Worm (Caenorhabditis elegans): Measurements from ENCODE around the gene srz-66.

srz-66 gene

DNA sequence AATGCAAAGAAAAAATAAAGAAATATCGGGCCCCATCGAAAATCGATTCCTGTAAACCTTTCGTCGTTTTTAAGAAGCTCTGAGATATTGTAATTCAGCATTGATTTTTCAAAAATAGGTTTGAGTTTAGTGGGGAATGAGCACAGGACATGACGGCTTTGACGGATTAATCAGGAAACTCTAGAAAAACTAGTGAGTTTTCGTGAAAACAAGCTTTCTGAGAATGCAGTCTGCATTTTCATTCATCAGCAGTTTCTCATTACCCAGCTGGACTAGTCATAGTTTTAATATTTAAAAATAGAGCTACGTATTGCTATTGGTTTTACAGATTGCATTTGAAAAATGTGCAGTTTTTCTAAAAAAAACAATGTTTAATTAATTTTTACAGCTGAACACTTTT, 24.9 kb upstream of the srz-66 start, which contains the start of gene srz-47:
Gene srz-47 (minus strand): TSS at position 101 of the 400 bp plus-strand sequence.
- TF ChIP-seq ceh-45 (GFP tag; IDR thresholded peaks at IDR 0.05) (no peak), ceh-14 (tag; optimal IDR thresholded peaks at IDR 0.05) (no peak), unc-42 (tag; optimal IDR thresholded peaks at IDR 0.05) (no peak), pros-1 (tag; optimal IDR thresholded peaks at IDR 0.05) (no peak)

DNA sequence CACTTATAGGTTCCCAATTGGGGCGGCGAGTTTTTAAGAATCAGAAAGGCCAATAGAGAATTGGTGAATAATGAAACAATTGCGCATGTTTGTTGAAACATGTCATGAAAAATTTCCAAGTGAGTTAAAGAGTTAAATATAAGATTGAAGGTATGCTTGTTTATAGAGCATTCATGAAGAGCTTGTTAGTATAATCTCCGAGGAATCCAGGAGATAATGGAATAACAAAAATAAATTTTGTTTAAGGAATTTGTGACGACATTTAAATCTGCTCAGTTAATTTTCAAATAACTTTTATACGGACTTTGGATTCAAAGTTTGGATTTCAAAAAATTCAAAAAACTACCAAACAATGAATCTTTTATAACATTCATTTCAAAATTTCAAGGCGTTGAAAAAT, 23.0 kb upstream of the srz-66 start, which contains the start of gene str-199:
Gene str-199 (minus strand): TSS at position 101 of the 400 bp plus-strand sequence.
- TF ChIP-seq ttx-3 (tag; optimal IDR thresholded peaks at IDR 0.05) (no peak), ztf-16 (tag; optimal IDR thresholded peaks at IDR 0.05) (no peak), unc-42 (tag; optimal IDR thresholded peaks at IDR 0.05) (no peak), C38D4.7 (GFP tag; optimal IDR thresholded peaks at IDR 0.05) (no peak), fkh-6 (tag; optimal IDR thresholded peaks at IDR 0.05) (no peak), dmd-4 (tag; optimal IDR thresholded peaks at IDR 0.05; ENCODE audit: borderline replicate concordance) (no peak), F13H6.1 (tag; optimal IDR thresholded peaks at IDR 0.05) (no peak), eyg-1 (tag; optimal IDR thresholded peaks at IDR 0.05) (no peak)

DNA sequence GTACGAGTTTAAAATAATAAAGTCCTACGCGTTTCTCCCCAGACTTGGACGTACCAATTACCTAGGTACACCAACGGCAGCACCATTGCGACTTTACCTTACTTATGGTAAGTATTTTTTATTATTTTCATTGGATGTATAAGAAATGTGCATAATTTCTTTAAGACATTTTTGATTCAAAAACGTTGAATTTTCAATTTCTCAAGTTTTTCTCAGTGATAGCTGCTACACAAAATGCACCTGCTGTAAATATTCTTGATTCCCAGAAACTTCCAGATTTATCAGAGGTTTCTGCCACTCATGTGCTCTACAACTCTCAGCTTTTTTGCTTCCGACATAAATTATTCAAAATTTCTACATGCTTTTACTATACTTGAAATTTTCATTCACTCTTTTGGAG, 14.7 kb upstream of the srz-66 start, which contains the start of gene srh-159:
Gene srh-159 (plus strand): TSS at position 301 of the 400 bp plus-strand sequence.
- TF ChIP-seq pha-2 (tag; optimal IDR thresholded peaks at IDR 0.05) (no peak), tbx-7 (tag; optimal IDR thresholded peaks at IDR 0.05) (no peak), pax-1 (tag; optimal IDR thresholded peaks at IDR 0.05) (no peak), hlh-6 (tag; optimal IDR thresholded peaks at IDR 0.05) (no peak), dve-1 (tag; optimal IDR thresholded peaks at IDR 0.05) (no peak), ceh-2 (tag; optimal IDR thresholded peaks at IDR 0.05) (no peak), ceh-6 (GFP tag; optimal IDR thresholded peaks at IDR 0.05) (no peak)

DNA sequence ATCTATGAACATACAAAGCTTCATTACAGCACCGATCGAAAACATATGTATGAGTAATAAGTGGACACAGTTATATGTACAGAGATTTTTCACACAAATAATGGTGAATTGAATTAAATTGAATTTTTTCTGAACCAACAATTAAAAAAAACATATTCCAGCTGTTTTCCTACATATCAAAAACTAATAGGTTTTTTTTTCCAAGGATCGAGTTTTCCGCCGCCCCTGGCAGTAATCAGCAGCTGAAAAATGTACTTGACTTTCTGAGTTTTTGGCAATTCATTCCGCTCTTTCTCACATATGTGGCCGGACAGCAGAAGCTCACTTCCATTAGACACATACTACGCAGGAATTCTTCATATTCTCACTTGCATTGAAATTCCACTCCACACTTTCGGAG, 11.1 kb upstream of the srz-66 start, which contains the start of gene srh-174:
Gene srh-174 (plus strand): TSS at position 301 of the 400 bp plus-strand sequence.
- TF ChIP-seq ceh-34 (tag; optimal IDR thresholded peaks at IDR 0.05) (no peak), ceh-19 (GFP tag; optimal IDR thresholded peaks at IDR 0.05) (no peak), mec-3 (tag; optimal IDR thresholded peaks at IDR 0.05; ENCODE audit: borderline replicate concordance) (no peak), ztf-16 (tag; optimal IDR thresholded peaks at IDR 0.05) (no peak), C38D4.7 (GFP tag; optimal IDR thresholded peaks at IDR 0.05) (no peak), Y22D7AL.16 (tag; optimal IDR thresholded peaks at IDR 0.05) (no peak), ets-4 (tag; optimal IDR thresholded peaks at IDR 0.05) (no peak), hlh-8 (tag; optimal IDR thresholded peaks at IDR 0.05) (no peak), lin-11 (tag; optimal IDR thresholded peaks at IDR 0.05) (no peak), pqm-1 (tag; optimal IDR thresholded peaks at IDR 0.05) (no peak), unc-55 (GFP tag; optimal IDR thresholded peaks at IDR 0.05) (no peak), hlh-30 (tag; optimal IDR thresholded peaks at IDR 0.05; ENCODE audit: insufficient read depth) (no peak), ref-2 (tag; optimal IDR thresholded peaks at IDR 0.05) (no peak), unc-3 (GFP tag; conservative IDR thresholded peaks at IDR 0.05) (no peak), unc-3 (tag; optimal IDR thresholded peaks at IDR 0.05) (no peak), nhr-232 (tag; optimal IDR thresholded peaks at IDR 0.05) (no peak), sox-2 (GFP tag; IDR thresholded peaks at IDR 0.05) (no peak), unc-42 (tag; optimal IDR thresholded peaks at IDR 0.05) (no peak), K09A11.1 (tag; optimal IDR thresholded peaks at IDR 0.05; ENCODE audit: insufficient read depth) (no peak), ceh-31 (tag; optimal IDR thresholded peaks at IDR 0.05) (no peak), ttx-3 (tag; optimal IDR thresholded peaks at IDR 0.05) (no peak)

DNA sequence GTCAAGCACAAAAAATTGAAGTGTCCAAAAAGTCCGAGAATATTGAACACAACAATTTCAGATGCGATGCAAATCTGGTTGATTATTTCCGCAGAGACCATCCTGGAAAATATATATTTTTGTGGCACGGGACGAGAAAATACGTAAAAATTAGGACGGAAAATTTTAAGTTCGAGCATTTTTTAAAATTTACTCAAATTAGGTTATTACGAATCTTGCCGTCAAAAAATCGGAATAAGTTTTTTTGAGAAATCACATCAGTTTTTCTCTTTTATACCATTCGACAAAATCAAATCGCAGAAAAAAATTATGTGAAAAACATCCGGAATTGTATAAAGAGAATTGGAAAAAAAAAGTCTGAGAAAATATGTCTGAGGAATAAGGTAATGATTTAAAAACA, 10.6 kb upstream of the srz-66 start, which contains the start of gene srsx-1:
Gene srsx-1 (minus strand): TSS at position 101 of the 400 bp plus-strand sequence.
- TF ChIP-seq mec-3 (tag; optimal IDR thresholded peaks at IDR 0.05; ENCODE audit: borderline replicate concordance) (no peak), ref-2 (tag; optimal IDR thresholded peaks at IDR 0.05) (no peak), rnt-1 (tag; optimal IDR thresholded peaks at IDR 0.05) (no peak), dve-1 (tag; optimal IDR thresholded peaks at IDR 0.05) (no peak), ama-1 (optimal IDR thresholded peaks at IDR 0.05) (no peak)
